Worm (Caenorhabditis elegans): ENCODE results near the gene ZK899.5.

- TF ChIP-seq aly-1 (tag; optimal IDR thresholded peaks at IDR 0.05), result no peak
- TF ChIP-seq flt-1 (GFP tag; IDR thresholded peaks at IDR 0.05), result no peak
- no peak for TF ChIP-seq ama-1 (optimal IDR thresholded peaks at IDR 0.05)
- TF ChIP-seq tbx-11 (GFP tag; IDR thresholded peaks at IDR 0.05), result no peak
- TF ChIP-seq F13C5.2 (tag; optimal IDR thresholded peaks at IDR 0.05), result no peak
- no peak for TF ChIP-seq hmg-4 (GFP tag; optimal IDR thresholded peaks at IDR 0.05)
- no peak for TF ChIP-seq hmbx-1 (tag; optimal IDR thresholded peaks at IDR 0.05)
- TF ChIP-seq scrt-1 (GFP tag; IDR thresholded peaks at IDR 0.05), result no peak
- no peak for TF ChIP-seq B0310.2 (tag; optimal IDR thresholded peaks at IDR 0.05)
- TF ChIP-seq tbx-37 (GFP tag; conservative IDR thresholded peaks at IDR 0.05), result no peak
- no peak for TF ChIP-seq ceh-36 (tag; optimal IDR thresholded peaks at IDR 0.05)
- no peak for TF ChIP-seq sea-1 (GFP tag; conservative IDR thresholded peaks at IDR 0.05)
Measured at ce11 chrX:9510448-9510847, 49.7 kb upstream of the ZK899.5 start.

Data from whole organism, early embryonic.